Worm (Caenorhabditis elegans) whole organism, L2 larva: ENCODE measurements around the gene rpl-16.

Source experiments
- C34F6.9 ChIP-seq: fragments of 150-350 bp; optimal IDR thresholded peaks from 2 replicates; lab custom pipeline; 2014; ENCODE audit warnings: missing biosample characterization, missing genetic modification characterization
- F13H6.1 ChIP-seq: sonication (generic microtip); optimal IDR thresholded peaks from 2 replicates; lab custom pipeline; 2016; ENCODE audit warnings: missing genetic modification characterization, missing compliant biosample characterization
- R02D3.7 ChIP-seq: fragments of 150-350 bp; optimal IDR thresholded peaks from 2 replicates; lab custom pipeline; 2014; ENCODE audit warnings: missing biosample characterization, missing genetic modification characterization
- Y55F3AM.14 ChIP-seq: fragments of 200-800 bp; sonication (Bioruptor generic); optimal IDR thresholded peaks from 2 replicates; lab custom pipeline; 2018; ENCODE audit warnings: mild to moderate bottlenecking, missing genetic modification characterization, missing compliant biosample characterization
- ZK546.5 ChIP-seq: sonication (generic microtip); optimal IDR thresholded peaks from 2 replicates; lab custom pipeline; 2017; ENCODE audit warnings: missing biosample characterization, missing genetic modification characterization
- alr-1 ChIP-seq: fragments of 150-350 bp; optimal IDR thresholded peaks from 2 replicates; lab custom pipeline; 2014; ENCODE audit warnings: missing biosample characterization, missing genetic modification characterization
- aly-2 ChIP-seq: fragments of 150-350 bp; optimal IDR thresholded peaks from 2 replicates; lab custom pipeline; 2014; ENCODE audit warnings: missing biosample characterization, missing genetic modification characterization
- ama-1 ChIP-seq: fragments of 150-350 bp; optimal IDR thresholded peaks from 2 replicates; lab custom pipeline; 2018; ENCODE audit warnings: inconsistent platforms
- blmp-1 ChIP-seq: sonication (generic microtip); optimal IDR thresholded peaks from 2 replicates; lab custom pipeline; 2017; ENCODE audit warnings: missing genetic modification characterization, mild to moderate bottlenecking, missing compliant biosample characterization, antibody characterized with exemption, moderate library complexity; ENCODE audit not compliant: insufficient read depth
- ceh-16 ChIP-seq: fragments of 150-350 bp; optimal IDR thresholded peaks from 2 replicates; lab custom pipeline; 2014; ENCODE audit warnings: missing biosample characterization, missing genetic modification characterization
- ceh-82 ChIP-seq: fragments of 150-350 bp; optimal IDR thresholded peaks from 2 replicates; lab custom pipeline; 2014; ENCODE audit warnings: missing biosample characterization, missing genetic modification characterization
- crh-2 ChIP-seq: sonication (generic microtip); optimal IDR thresholded peaks from 2 replicates; lab custom pipeline; 2017; ENCODE audit warnings: missing biosample characterization, missing genetic modification characterization
- dmd-4 ChIP-seq: sonication (generic microtip); optimal IDR thresholded peaks from 2 replicates; lab custom pipeline; 2017; ENCODE audit warnings: missing biosample characterization, missing genetic modification characterization
- egl-27 ChIP-seq: sonication (generic microtip); optimal IDR thresholded peaks from 3 replicates; lab custom pipeline; 2017; ENCODE audit warnings: missing biosample characterization, missing genetic modification reagents, missing genetic modification characterization
- elt-1 ChIP-seq: fragments of 150-350 bp; optimal IDR thresholded peaks from 2 replicates; lab custom pipeline; 2014; ENCODE audit warnings: missing biosample characterization, missing genetic modification characterization
- elt-3 ChIP-seq: sonication (generic microtip); optimal IDR thresholded peaks from 2 replicates; lab custom pipeline; 2017; ENCODE audit warnings: missing biosample characterization, missing genetic modification characterization
- fos-1 ChIP-seq: fragments of 150-350 bp; optimal IDR thresholded peaks from 2 replicates; lab custom pipeline; 2014; ENCODE audit warnings: missing biosample characterization, missing genetic modification characterization
- gmeb-1 ChIP-seq: fragments of 150-350 bp; optimal IDR thresholded peaks from 2 replicates; lab custom pipeline; 2014; ENCODE audit warnings: missing biosample characterization, missing genetic modification characterization
- lin-11 ChIP-seq: fragments of 150-350 bp; sonication (generic microtip); optimal IDR thresholded peaks from 2 replicates; lab custom pipeline; 2014; ENCODE audit warnings: missing biosample characterization, missing genetic modification characterization, inconsistent platforms, mixed read lengths
- lin-13 ChIP-seq: fragments of 150-350 bp; optimal IDR thresholded peaks from 2 replicates; lab custom pipeline; 2014; ENCODE audit warnings: missing biosample characterization, missing genetic modification reagents, missing genetic modification characterization
- lin-39 ChIP-seq: fragments of 150-350 bp; optimal IDR thresholded peaks from 2 replicates; lab custom pipeline; 2014; ENCODE audit warnings: missing biosample characterization, missing genetic modification reagents, missing genetic modification characterization
- lsy-2 ChIP-seq, 2 experiments: fragments of 150-350 bp in 1 of 2; sonication (generic microtip) in 1 of 2; optimal IDR thresholded peaks; 2 replicates each; lab custom pipeline; 2014 to 2017; ENCODE audit warnings: missing biosample characterization in 2 of 2, missing genetic modification characterization in 2 of 2
- mab-5 ChIP-seq: fragments of 150-350 bp; optimal IDR thresholded peaks from 2 replicates; lab custom pipeline; 2014; ENCODE audit warnings: missing biosample characterization, missing genetic modification characterization
- mbf-1 ChIP-seq: sonication (generic microtip); optimal IDR thresholded peaks from 2 replicates; lab custom pipeline; 2017; ENCODE audit warnings: missing biosample characterization, missing genetic modification characterization
- mdl-1 ChIP-seq, 2 experiments: fragments of 150-350 bp in 1 of 2; sonication (generic microtip) in 1 of 2; optimal IDR thresholded peaks; 2 replicates each; lab custom pipeline; 2017; ENCODE audit warnings: missing biosample characterization in 2 of 2, missing genetic modification characterization in 2 of 2
- nhr-10 ChIP-seq: sonication (generic microtip); optimal IDR thresholded peaks from 2 replicates; lab custom pipeline; 2017; ENCODE audit warnings: missing biosample characterization, missing genetic modification characterization
- nhr-11 ChIP-seq: fragments of 150-350 bp; optimal IDR thresholded peaks from 2 replicates; lab custom pipeline; 2014; ENCODE audit warnings: missing biosample characterization, missing genetic modification characterization
- nhr-12 ChIP-seq: fragments of 150-350 bp; optimal IDR thresholded peaks from 2 replicates; lab custom pipeline; 2014; ENCODE audit warnings: missing biosample characterization, missing genetic modification characterization
- nhr-129 ChIP-seq: fragments of 150-350 bp; optimal IDR thresholded peaks from 2 replicates; lab custom pipeline; 2014; ENCODE audit warnings: missing biosample characterization, missing genetic modification characterization
- nhr-21 ChIP-seq: fragments of 150-350 bp; optimal IDR thresholded peaks from 2 replicates; lab custom pipeline; 2014; ENCODE audit warnings: missing biosample characterization, missing genetic modification characterization
- nhr-23 ChIP-seq: fragments of 150-350 bp; optimal IDR thresholded peaks from 2 replicates; lab custom pipeline; 2014; ENCODE audit warnings: missing biosample characterization, missing genetic modification reagents, missing genetic modification characterization
- nhr-237 ChIP-seq: fragments of 150-350 bp; optimal IDR thresholded peaks from 2 replicates; lab custom pipeline; 2014; ENCODE audit warnings: missing biosample characterization, missing genetic modification characterization
- nhr-25 ChIP-seq: fragments of 150-350 bp; sonication (generic microtip); optimal IDR thresholded peaks from 3 replicates; lab custom pipeline; 2014; ENCODE audit warnings: missing biosample characterization, missing genetic modification characterization
- nhr-6 ChIP-seq: fragments of 150-350 bp; optimal IDR thresholded peaks from 2 replicates; lab custom pipeline; 2014; ENCODE audit warnings: missing biosample characterization, missing genetic modification characterization
- nhr-77 ChIP-seq: fragments of 150-350 bp; optimal IDR thresholded peaks from 2 replicates; lab custom pipeline; 2014; ENCODE audit warnings: missing biosample characterization, missing genetic modification characterization
- peb-1 ChIP-seq: fragments of 150-350 bp; optimal IDR thresholded peaks from 2 replicates; lab custom pipeline; 2014; ENCODE audit warnings: missing biosample characterization, missing genetic modification characterization
- sem-4 ChIP-seq: fragments of 150-350 bp; optimal IDR thresholded peaks from 2 replicates; lab custom pipeline; 2014; ENCODE audit warnings: missing biosample characterization, missing genetic modification reagents, missing genetic modification characterization
- skn-1 ChIP-seq: sonication (generic microtip); optimal IDR thresholded peaks from 2 replicates; lab custom pipeline; 2017; ENCODE audit warnings: missing biosample characterization, missing genetic modification characterization
- sma-3 ChIP-seq: sonication (generic microtip); optimal IDR thresholded peaks from 2 replicates; lab custom pipeline; 2016; ENCODE audit warnings: missing genetic modification reagents, missing genetic modification characterization, missing compliant biosample characterization
- sma-9 ChIP-seq, 2 experiments: fragments of 150-350 bp in 1 of 2; sonication (generic microtip) in 1 of 2; optimal IDR thresholded peaks; 2 replicates each; lab custom pipeline; 2014 to 2016; ENCODE audit warnings: missing genetic modification characterization in 2 of 2, mild to moderate bottlenecking in 1 of 2, missing biosample characterization in 1 of 2, missing compliant biosample characterization in 1 of 2, missing genetic modification reagents in 1 of 2, moderate library complexity in 1 of 2
- snpc-4 ChIP-seq: fragments of 150-350 bp; optimal IDR thresholded peaks from 2 replicates; lab custom pipeline; 2014; ENCODE audit warnings: missing biosample characterization, missing genetic modification characterization
- unc-39 ChIP-seq: fragments of 150-350 bp; optimal IDR thresholded peaks from 2 replicates; lab custom pipeline; 2014; ENCODE audit warnings: missing biosample characterization, missing genetic modification characterization
- unc-55 ChIP-seq: fragments of 150-350 bp; sonication (generic microtip); optimal IDR thresholded peaks from 3 replicates; lab custom pipeline; 2014; ENCODE audit warnings: missing biosample characterization, missing genetic modification reagents, missing genetic modification characterization
- unc-62 ChIP-seq: fragments of 150-350 bp; optimal IDR thresholded peaks from 2 replicates; lab custom pipeline; 2014; ENCODE audit warnings: missing biosample characterization, missing genetic modification reagents, missing genetic modification characterization
- zag-1 ChIP-seq: fragments of 150-350 bp; optimal IDR thresholded peaks from 2 replicates; lab custom pipeline; 2014; ENCODE audit warnings: missing biosample characterization, missing genetic modification characterization
- ztf-1 ChIP-seq: fragments of 200-800 bp; sonication (Bioruptor generic); conservative IDR thresholded peaks from 2 replicates; pipeline ENCODE4 v1.3.6; 2022; ENCODE audit warnings: missing genetic modification characterization, missing compliant biosample characterization
- ztf-11 ChIP-seq: sonication (generic microtip); optimal IDR thresholded peaks from 2 replicates; lab custom pipeline; 2017; ENCODE audit warnings: missing biosample characterization, missing genetic modification characterization
- ztf-4 ChIP-seq: fragments of 150-350 bp; optimal IDR thresholded peaks from 2 replicates; lab custom pipeline; 2014; ENCODE audit warnings: missing biosample characterization, missing genetic modification characterization

Gene rpl-16

DNA sequence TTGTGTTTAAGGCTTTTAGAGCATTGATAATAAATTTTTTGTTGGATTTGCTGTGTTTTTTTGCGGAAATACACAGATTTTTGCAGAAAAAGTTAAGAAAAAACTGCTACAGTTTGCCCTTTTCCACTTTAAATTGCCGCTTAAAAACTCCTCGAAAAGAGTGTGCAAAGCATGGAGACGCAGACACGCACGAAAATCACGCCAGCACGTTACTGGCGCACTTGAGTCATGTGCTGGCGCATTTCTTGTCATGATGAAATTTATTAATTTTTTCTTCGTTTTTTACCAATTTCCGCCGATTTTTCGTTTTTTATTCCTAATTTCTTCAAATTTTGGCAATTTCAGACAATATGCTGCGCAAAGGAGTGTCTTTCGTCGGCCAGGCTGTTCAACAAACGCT, 43.3 kb downstream of the rpl-16 start, which contains the start of gene C34C12.8 (continued):
- TF ChIP-seq C34F6.9: peak; percentile 97
- no peak for TF ChIP-seq elt-3 (tag; lab: Kevin White, UChicago)
- TF ChIP-seq nhr-23 (tag; lab: Kevin White, UChicago): no peak
- TF ChIP-seq unc-55 (GFP tag; lab: Kevin White, UChicago): peak; percentile 97
- peak; percentile 97 for TF ChIP-seq lsy-2 (tag; optimal IDR thresholded peaks at IDR 0.05; lab: Kevin White, UChicago)
- TF ChIP-seq unc-39 (tag; lab: Kevin White, UChicago): no peak
- TF ChIP-seq alr-1: no peak
- no peak for TF ChIP-seq nhr-12 (tag; lab: Kevin White, UChicago)
- TF ChIP-seq mdl-1 (tag; optimal IDR thresholded peaks at IDR 0.05; lab: Kevin White, UChicago): peak in 1 of 2 experiments; percentile 73

- no peak for TF ChIP-seq ama-1 (lab: Kevin White, UChicago)
- TF ChIP-seq snpc-4 (tag; lab: Kevin White, UChicago): peak; percentile 90
- TF ChIP-seq sma-3 (GFP tag; lab: Kevin White, UChicago): peak; percentile 100
- peak; percentile 96 for TF ChIP-seq egl-27 (tag; lab: Kevin White, UChicago)
- peak; percentile 99 for TF ChIP-seq unc-55 (GFP tag; lab: Kevin White, UChicago)
- TF ChIP-seq peb-1: no peak
- TF ChIP-seq nhr-25 (tag; lab: Kevin White, UChicago): peak; percentile 99
- TF ChIP-seq nhr-12 (tag; lab: Kevin White, UChicago): peak; percentile 59
- TF ChIP-seq mdl-1 (tag; optimal IDR thresholded peaks at IDR 0.05; lab: Kevin White, UChicago): peak; percentile 41 to 88
- TF ChIP-seq nhr-21 (tag; lab: Kevin White, UChicago): peak; percentile 99
- TF ChIP-seq nhr-10 (tag; lab: Kevin White, UChicago): peak; percentile 82
- peak; percentile 96 for TF ChIP-seq fos-1
- TF ChIP-seq nhr-11 (tag; lab: Kevin White, UChicago): no peak
- peak; percentile 98 for TF ChIP-seq sem-4
- peak; percentile 93 for TF ChIP-seq lin-11 (tag; lab: Kevin White, UChicago)
- peak; percentile 93 for TF ChIP-seq zag-1 (tag; lab: Kevin White, UChicago)
- peak; percentile 96 for TF ChIP-seq nhr-6 (tag; lab: Kevin White, UChicago)
- TF ChIP-seq ZK546.5 (tag; lab: Kevin White, UChicago): peak; percentile 83
- TF ChIP-seq elt-3 (tag; lab: Kevin White, UChicago): no peak
- TF ChIP-seq mbf-1 (tag; lab: Kevin White, UChicago): peak; percentile 56
- TF ChIP-seq R02D3.7 (tag; lab: Kevin White, UChicago): peak; percentile 84
- peak; percentile 99 to 100 for TF ChIP-seq lsy-2 (tag; optimal IDR thresholded peaks at IDR 0.05; lab: Kevin White, UChicago)
- TF ChIP-seq C34F6.9: peak; percentile 98
- TF ChIP-seq sma-9 (GFP tag; optimal IDR thresholded peaks at IDR 0.05; lab: Kevin White, UChicago): peak; percentile 97
- no peak for TF ChIP-seq sma-9 (tag; optimal IDR thresholded peaks at IDR 0.05; lab: Kevin White, UChicago)
- peak; percentile 53 for TF ChIP-seq dmd-4 (tag; lab: Kevin White, UChicago)
- TF ChIP-seq F13H6.1 (tag; lab: Kevin White, UChicago): peak; percentile 94
- TF ChIP-seq alr-1: no peak
- peak; percentile 96 for TF ChIP-seq ztf-4
- no peak for TF ChIP-seq ztf-11 (tag; lab: Kevin White, UChicago)
- peak; percentile 89 for TF ChIP-seq blmp-1
- TF ChIP-seq aly-2: no peak
- peak; percentile 99 for TF ChIP-seq lin-13
- TF ChIP-seq ztf-1: no peak
- TF ChIP-seq lin-39 (tag; lab: Kevin White, UChicago): no peak
- peak; percentile 96 for TF ChIP-seq Y55F3AM.14
- no peak for TF ChIP-seq unc-62 (GFP tag; lab: Kevin White, UChicago)
- peak; percentile 94 for TF ChIP-seq nhr-129 (tag; lab: Kevin White, UChicago)
- TF ChIP-seq crh-2 (tag; lab: Kevin White, UChicago): peak; percentile 99
- TF ChIP-seq nhr-23 (tag; lab: Kevin White, UChicago): no peak
- TF ChIP-seq ceh-82 (tag; lab: Kevin White, UChicago): peak; percentile 91
- TF ChIP-seq nhr-237: peak; percentile 86
- TF ChIP-seq ceh-16 (tag; lab: Kevin White, UChicago): peak; percentile 88
- TF ChIP-seq gmeb-1: peak; percentile 97
- no peak for TF ChIP-seq unc-39 (tag; lab: Kevin White, UChicago)
- peak; percentile 71 for TF ChIP-seq skn-1 (tag; lab: Kevin White, UChicago)
- TF ChIP-seq nhr-77: peak; percentile 91
- peak; percentile 93 for TF ChIP-seq mab-5 (tag; lab: Kevin White, UChicago)
- TF ChIP-seq elt-1 (tag; lab: Kevin White, UChicago): no peak
Observed at ce11 chrIII:3456226-3456625, 47.2 kb downstream of the rpl-16 start.
